Fruit fly (Drosophila melanogaster) Kc167 (cell line): ENCODE results near the gene CG13722.

ENCODE experiments used
- Myc ChIP-seq: fragments of >200 bp; optimal IDR thresholded peaks from 2 replicates; lab custom pipeline; 2017; ENCODE audit warnings: missing external identifiers
- Sin3A ChIP-seq: fragments of >200 bp; optimal IDR thresholded peaks from 2 replicates; lab custom pipeline; 2018; ENCODE audit warnings: missing external identifiers
- h ChIP-seq: fragments of >200 bp; optimal IDR thresholded peaks from 3 replicates; lab custom pipeline; 2018; ENCODE audit warnings: missing external identifiers
- insv ChIP-seq: fragments of >200 bp; optimal IDR thresholded peaks from 3 replicates; lab custom pipeline; 2018; ENCODE audit warnings: missing external identifiers
- psq ChIP-seq: fragments of >200 bp; optimal IDR thresholded peaks from 2 replicates; lab custom pipeline; 2017; ENCODE audit warnings: missing external identifiers
- ttk ChIP-seq: sonication (Bioruptor generic); optimal IDR thresholded peaks from 2 replicates; lab custom pipeline; 2017; ENCODE audit warnings: missing external identifiers

DNA sequence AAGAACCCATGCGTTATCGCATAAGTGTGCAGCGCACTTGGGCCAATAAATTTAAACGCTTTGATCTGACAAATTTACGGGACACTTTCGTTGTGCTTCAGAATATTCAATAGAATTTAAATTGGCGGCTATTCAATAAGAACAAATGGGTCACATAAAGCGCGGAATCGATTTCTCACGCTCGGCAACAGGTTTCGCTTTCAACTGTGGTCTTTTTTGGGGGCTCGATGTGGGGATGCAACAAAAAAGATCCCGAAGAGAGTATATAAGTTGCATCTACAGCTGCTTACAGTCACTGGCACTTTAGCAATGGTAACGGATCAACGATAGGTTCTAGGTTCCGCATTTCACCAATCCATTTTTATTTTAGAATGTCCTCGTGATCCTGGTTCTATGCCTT is 18.0 kb downstream of the CG13722 start, which contains the start of gene CG11349:
- no peak for TF ChIP-seq h (lab: Kevin White, UChicago)
- no peak for TF ChIP-seq psq
- no peak for TF ChIP-seq Sin3A (lab: Kevin White, UChicago)
- TF ChIP-seq ttk (lab: Kevin White, UChicago): no peak
- TF ChIP-seq Myc (lab: Kevin White, UChicago): no peak
- TF ChIP-seq insv (lab: Kevin White, UChicago): no peak
